Fruit fly (Drosophila melanogaster) whole organism, pupa: Measurements from ENCODE around the gene CG15478.

Source experiments
- CG14655 ChIP-seq: fragments of 200-800 bp; sonication (Bioruptor generic); optimal IDR thresholded peaks from 3 replicates; lab custom pipeline; 2017; ENCODE audit warnings: mild to moderate bottlenecking, missing biosample characterization, missing genetic modification reagents, missing genetic modification characterization
- CG17806 ChIP-seq: fragments of 200-800 bp; sonication (Bioruptor generic); optimal IDR thresholded peaks from 2 replicates; lab custom pipeline; 2018; ENCODE audit warnings: missing biosample characterization, mild to moderate bottlenecking, missing genetic modification characterization, moderate library complexity
- CG32121 ChIP-seq: fragments of 200-800 bp; sonication (Bioruptor generic); IDR thresholded peaks from 2 replicates; pipeline ENCODE4 v1.3.6; 2022; ENCODE audit warnings: missing biosample characterization, missing genetic modification characterization
- CG4496 ChIP-seq: fragments of 200-800 bp; sonication (Bioruptor generic); IDR thresholded peaks from 3 replicates; pipeline ENCODE4 v1.3.6; 2022; ENCODE audit warnings: missing biosample characterization, missing genetic modification characterization
- Ets98B ChIP-seq: fragments of 200-800 bp; sonication (Bioruptor generic); IDR thresholded peaks from 2 replicates; pipeline ENCODE4 v1.3.6; 2022; ENCODE audit warnings: missing biosample characterization, missing genetic modification characterization

DNA sequence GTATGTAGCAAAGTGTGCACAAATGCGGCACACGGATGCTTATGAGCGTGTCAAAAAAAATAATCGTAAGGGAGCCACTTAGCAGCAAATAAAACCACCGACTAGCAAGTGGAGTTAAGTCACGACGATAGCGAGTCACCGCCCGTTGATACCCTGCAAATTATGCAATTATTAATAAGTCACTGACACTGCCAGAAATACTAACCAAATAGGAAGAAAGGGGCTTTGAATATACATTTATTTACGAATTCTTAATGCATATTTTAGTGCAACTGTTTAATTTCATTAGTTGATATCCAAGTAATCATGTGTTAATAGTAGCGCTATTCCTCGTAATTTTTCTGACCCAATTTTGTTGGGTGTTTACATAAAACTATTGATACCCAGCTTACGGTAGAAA lies 24.3 kb downstream of the CG15478 start:
- 0 out of 2 replicates have a peak, but pooled peaks have one; percentile 31 for TF ChIP-seq CG32121 (GFP tag; lab: Robert Waterston, UW)
- TF ChIP-seq CG14655: no peak
- TF ChIP-seq Ets98B (GFP tag; lab: Robert Waterston, UW): peak; percentile 17; the same call in 1 of the 2 replicates
- no peak for TF ChIP-seq CG4496 (GFP tag; lab: Robert Waterston, UW)
- TF ChIP-seq CG17806 (tag; lab: Kevin White, UChicago): no peak
